Worm (Caenorhabditis elegans): ENCODE results near the gene Y105C5A.1270.

Y105C5A.1270 gene

DNA sequence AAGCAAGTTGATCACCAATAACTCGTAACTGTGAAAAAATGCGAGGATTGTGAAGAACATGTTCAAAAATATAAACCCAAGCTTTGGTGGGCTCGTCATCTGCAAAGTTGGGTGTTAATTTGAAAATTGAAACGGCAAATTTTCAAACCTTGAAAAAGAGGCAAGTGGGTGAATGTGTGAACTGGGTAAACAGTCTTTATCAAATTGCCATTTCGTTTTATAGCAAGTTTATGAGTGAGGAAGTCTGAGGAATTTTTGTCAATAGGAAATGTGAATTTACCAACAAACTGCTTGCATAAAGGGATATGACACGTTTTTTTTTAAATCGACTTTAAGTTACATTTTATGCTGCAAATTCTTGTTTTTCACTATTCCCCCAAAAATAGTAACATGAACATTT lies at the start of gene Y105C5A.1270:
Y105C5A.1270 (minus strand) TSS at position 101 of the 400 bp plus-strand sequence.
- no peak for TF ChIP-seq unc-62 (GFP tag; optimal IDR thresholded peaks at IDR 0.05)

ce11 chrIV:15894819-15895218 lies 48.4 kb upstream of the Y105C5A.1270 start:
- TF ChIP-seq unc-62 (GFP tag; optimal IDR thresholded peaks at IDR 0.05) = no peak

DNA sequence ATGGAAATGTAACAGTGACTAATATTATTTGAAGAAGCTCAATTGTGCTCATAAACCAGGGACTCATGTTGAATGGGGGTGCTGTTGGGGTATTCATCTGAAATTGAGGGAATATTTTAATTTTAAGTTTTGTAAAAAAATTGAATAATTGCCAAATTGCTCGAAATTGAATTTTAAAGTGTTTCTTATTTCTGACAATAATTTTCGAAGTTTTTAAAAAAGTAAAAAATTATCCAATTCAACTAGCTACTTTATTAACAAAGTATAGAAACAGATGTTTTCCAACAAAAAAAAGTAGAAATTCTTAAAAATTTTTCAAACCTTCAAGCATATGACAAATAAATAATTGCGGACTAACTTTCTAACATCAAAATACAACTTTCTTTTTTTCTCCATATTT lies 47.7 kb upstream of the Y105C5A.1270 start, which contains the start of gene srv-14:
srv-14 (minus strand) TSS at position 101 of the 400 bp plus-strand sequence.
- TF ChIP-seq unc-62 (GFP tag; optimal IDR thresholded peaks at IDR 0.05) = no peak

DNA sequence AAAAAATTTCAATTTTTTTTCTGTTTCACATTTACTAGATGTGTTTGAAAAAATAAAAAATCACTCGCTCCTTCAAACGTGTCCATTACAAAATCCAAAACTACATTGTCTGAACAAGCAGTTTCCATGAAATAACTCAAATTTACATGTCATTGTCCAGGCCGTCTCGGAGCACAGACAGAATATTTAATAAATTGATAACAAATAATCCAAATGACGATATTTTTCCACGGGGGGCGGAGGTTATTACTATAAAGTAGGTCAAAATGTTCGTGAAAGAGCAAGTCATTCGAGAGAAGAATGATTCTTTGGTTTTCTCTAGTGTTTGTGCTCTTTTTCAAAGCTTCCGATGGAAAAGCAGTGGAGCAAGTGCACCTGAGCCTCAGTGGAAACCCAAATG lies 37.5 kb upstream of the Y105C5A.1270 start, which contains the start of gene Y105C5B.3:
Y105C5B.3 (plus strand) TSS at position 301 of the 400 bp plus-strand sequence.
- TF ChIP-seq unc-62 (GFP tag; optimal IDR thresholded peaks at IDR 0.05) = no peak

ce11 chrIV:15880114-15880513 lies 33.7 kb upstream of the Y105C5A.1270 start:
- no peak for TF ChIP-seq unc-62 (GFP tag; optimal IDR thresholded peaks at IDR 0.05)

- TF ChIP-seq unc-62 (GFP tag; optimal IDR thresholded peaks at IDR 0.05) = no peak
Measured at ce11 chrIV:15878262-15878661, 31.8 kb upstream of the Y105C5A.1270 start.

DNA sequence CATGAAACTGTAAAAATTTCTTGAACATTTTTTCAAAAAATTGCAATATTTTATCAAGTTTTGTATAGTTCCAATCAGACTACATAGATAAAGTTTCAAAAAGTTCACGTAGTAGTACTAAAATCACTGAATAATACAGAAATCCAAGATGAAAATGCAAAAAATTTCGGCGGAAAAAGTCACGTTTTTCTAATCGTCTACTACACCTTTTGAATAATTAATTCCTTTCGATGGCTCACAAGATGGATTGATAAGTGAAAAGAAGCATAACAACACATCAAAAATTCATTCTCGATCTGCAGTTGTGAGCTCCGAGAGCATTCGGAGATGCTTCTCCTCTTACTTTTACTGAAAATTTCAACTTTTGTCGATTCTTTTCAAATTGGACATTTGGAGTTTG lies 26.2 kb upstream of the Y105C5A.1270 start, which contains the start of gene gcy-25:
gcy-25 (plus strand) TSS at position 301 of the 400 bp plus-strand sequence.
- no peak for TF ChIP-seq unc-62 (GFP tag; optimal IDR thresholded peaks at IDR 0.05)

DNA sequence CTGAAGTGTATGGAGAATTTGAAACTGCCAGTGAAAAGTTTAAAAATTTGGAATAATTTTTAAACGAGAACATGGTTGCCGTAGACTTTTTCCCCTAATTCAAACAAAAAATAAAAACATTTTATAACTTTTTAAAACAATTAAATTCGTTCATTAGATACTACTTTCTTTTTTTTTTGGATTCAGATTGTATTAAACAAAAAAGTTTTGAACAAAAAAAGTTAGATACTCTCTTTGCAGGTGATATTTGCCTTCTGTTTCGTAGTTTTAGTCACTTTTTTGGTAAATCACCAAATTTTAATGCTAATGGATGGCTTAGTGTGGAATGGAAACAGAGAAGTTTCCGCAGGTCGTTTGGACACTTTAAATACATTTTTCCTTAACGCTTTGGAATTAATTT lies 23.9 kb upstream of the Y105C5A.1270 start, which contains the start of gene Y105C5B.1:
Y105C5B.1 (plus strand) TSS at position 301 of the 400 bp plus-strand sequence.
- no peak for TF ChIP-seq unc-62 (GFP tag; optimal IDR thresholded peaks at IDR 0.05)

- no peak for TF ChIP-seq unc-62 (GFP tag; optimal IDR thresholded peaks at IDR 0.05)
Measured at ce11 chrIV:15868288-15868687, 21.8 kb upstream of the Y105C5A.1270 start.

ce11 chrIV:15861499-15861898 lies 15.0 kb upstream of the Y105C5A.1270 start:
- TF ChIP-seq unc-62 (GFP tag; optimal IDR thresholded peaks at IDR 0.05) = no peak

- TF ChIP-seq unc-62 (GFP tag; optimal IDR thresholded peaks at IDR 0.05) = no peak
Measured at ce11 chrIV:15853820-15854426, 7.5 kb upstream of the Y105C5A.1270 start.

DNA sequence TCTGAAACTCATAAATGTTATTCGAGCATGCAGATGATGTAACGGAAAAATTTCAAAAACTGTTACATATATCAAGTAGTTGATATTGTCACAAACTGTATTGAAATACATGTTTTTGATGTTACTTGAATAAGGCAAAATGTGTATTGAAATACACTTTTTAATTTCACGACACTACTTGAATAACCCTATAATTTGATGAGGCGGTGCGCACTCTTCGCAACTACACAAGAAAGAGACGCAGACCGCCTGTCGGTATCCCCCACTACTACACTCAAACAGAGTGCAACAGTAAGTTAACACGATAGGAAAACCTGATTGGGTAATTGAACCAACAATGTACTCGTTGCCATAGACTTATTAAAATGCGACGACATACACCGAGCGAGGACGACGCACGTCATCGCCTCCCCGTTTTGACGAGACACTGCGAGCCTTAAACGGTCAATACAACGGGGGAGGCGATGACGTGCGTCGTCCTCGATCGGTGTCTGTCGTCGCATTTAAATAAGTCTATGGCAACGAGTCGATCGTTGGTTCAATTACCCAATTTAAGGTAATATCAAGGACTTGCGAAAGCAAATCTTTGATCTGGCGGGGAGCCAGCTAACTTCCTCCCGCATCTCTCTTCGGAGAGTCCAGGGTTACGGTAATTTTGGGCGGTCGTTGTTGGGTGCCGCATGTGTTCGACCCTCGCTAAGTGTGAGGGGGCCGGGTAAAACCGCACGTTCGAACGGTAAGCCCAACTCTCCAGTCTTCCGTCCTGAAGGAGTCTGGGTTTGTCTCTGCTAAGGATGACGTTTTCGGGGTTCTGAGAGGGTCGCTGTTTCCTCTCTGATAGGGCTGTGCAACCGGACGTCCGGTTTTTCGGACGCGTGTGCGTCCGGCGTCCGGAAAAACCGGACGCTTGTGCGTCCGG lies 6.7 kb upstream of the Y105C5A.1270 start:
- TF ChIP-seq unc-62 (GFP tag; optimal IDR thresholded peaks at IDR 0.05) = no peak

DNA sequence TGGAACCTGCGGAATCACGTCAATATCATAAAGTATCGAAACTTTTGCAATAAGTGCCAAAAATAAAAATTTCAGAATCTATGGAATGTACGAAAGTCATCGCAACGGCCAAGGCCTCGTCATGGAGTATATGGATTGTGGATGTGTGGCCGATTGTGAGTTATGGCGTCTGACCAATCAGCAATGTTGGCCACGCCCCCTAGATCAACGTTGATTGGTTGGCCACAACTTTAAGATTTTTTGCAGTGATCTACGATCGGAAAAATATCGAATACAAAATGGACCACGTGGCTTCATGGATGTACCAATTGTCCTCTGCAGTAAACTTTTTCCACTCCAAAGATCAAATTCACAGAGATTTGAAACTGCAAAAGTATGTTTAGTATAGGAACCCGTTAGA lies 4.2 kb upstream of the Y105C5A.1270 start:
- no peak for TF ChIP-seq unc-62 (GFP tag; optimal IDR thresholded peaks at IDR 0.05)

- TF ChIP-seq unc-62 (GFP tag; optimal IDR thresholded peaks at IDR 0.05) = no peak
Measured at ce11 chrIV:15849656-15850055, 3.2 kb upstream of the Y105C5A.1270 start, which contains the start of gene Y105C5A.24. Gene Y105C5A.24, plus strand, starts transcription at chrIV:15849875.

DNA sequence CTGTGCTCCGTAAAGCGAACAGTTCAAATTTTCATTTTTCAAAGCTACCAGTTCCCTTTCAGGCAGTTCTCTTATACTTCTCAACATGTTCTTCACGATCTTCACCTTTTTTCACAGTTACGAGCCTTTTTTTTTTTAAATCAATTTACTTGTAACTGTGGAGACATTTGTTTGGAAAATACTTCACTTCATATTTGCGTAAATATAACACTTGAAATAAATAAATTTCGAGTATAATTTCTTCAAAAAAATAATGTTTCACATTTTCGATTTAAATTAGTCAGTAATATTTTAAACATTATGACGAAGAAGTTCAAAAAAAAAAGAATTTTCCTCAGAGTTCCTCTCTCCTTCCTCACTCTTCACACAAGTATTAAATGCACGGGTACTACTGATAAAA lies 643 bp upstream of the Y105C5A.1270 start, which contains the start of gene Y105C5A.1269:
Y105C5A.1269 (plus strand) TSS at position 301 of the 400 bp plus-strand sequence.
- TF ChIP-seq unc-62 (GFP tag; optimal IDR thresholded peaks at IDR 0.05) = no peak

- TF ChIP-seq unc-62 (GFP tag; optimal IDR thresholded peaks at IDR 0.05) = no peak
Measured at ce11 chrIV:15844064-15844463, 2.4 kb downstream of the Y105C5A.1270 start.

Data from whole organism, dauer.